Fruit fly (Drosophila melanogaster): ENCODE results near the gene CG1572.

Gene CG1572

dm6 chrX:11510120-11510771 lies 48.2 kb downstream of the CG1572 start:
- TF ChIP-seq fkh (GFP tag; optimal IDR thresholded peaks at IDR 0.05) (peak; percentile 43), Hr38 (GFP tag; optimal IDR thresholded peaks at IDR 0.05) (no peak)

- TF ChIP-seq CG6276 (GFP tag; optimal IDR thresholded peaks at IDR 0.05) (no peak), CG6808 (GFP tag; optimal IDR thresholded peaks at IDR 0.05) (peak; percentile 7), CG6792 (GFP tag; optimal IDR thresholded peaks at IDR 0.05) (no peak), CG7368 (GFP tag; optimal IDR thresholded peaks at IDR 0.05) (no peak), Hr39 (GFP tag; optimal IDR thresholded peaks at IDR 0.05) (peak; percentile 65), Eip75B (GFP tag; optimal IDR thresholded peaks at IDR 0.05) (peak; percentile 11), dsx (GFP tag; optimal IDR thresholded peaks at IDR 0.05; ENCODE audit: poor library complexity, severe bottlenecking) (peak; percentile 0), cyc (GFP tag; optimal IDR thresholded peaks at IDR 0.05) (no peak), Lpt (GFP tag; optimal IDR thresholded peaks at IDR 0.05) (no peak), CG6163 (GFP tag; IDR thresholded peaks at IDR 0.05) (peak; percentile 35; the same call in 1 of the 3 replicates), CG4318 (GFP tag; optimal IDR thresholded peaks at IDR 0.05) (no peak), ss (GFP tag; optimal IDR thresholded peaks at IDR 0.05) (peak in 1 of 2 experiments; percentile 20), Eip78C (GFP tag) (no peak), dac (GFP tag; optimal IDR thresholded peaks at IDR 0.05) (no peak), Hr4 (GFP tag; optimal IDR thresholded peaks at IDR 0.05) (no peak), salr (GFP tag; optimal IDR thresholded peaks at IDR 0.05) (no peak)
These were observed 52.2 kb downstream of the CG1572 start for dm6 chrX:11506210-11506609.

All from whole organism, prepupa.